Worm (Caenorhabditis elegans) whole organism, midembryonic: Measurements from ENCODE around the gene mcm-3.

ENCODE experiments used
- T22C8.4 ChIP-seq: fragments of 200-800 bp; sonication (Bioruptor generic); IDR thresholded peaks from 2 replicates; pipeline ENCODE4 v1.3.6; 2022; ENCODE audit warnings: missing genetic modification characterization, missing compliant biosample characterization
- cog-1 ChIP-seq: sonication (generic microtip); optimal IDR thresholded peaks from 2 replicates; lab custom pipeline; 2016; ENCODE audit warnings: missing genetic modification characterization, missing compliant biosample characterization
- flt-1 ChIP-seq: fragments of 200-800 bp; sonication (Bioruptor generic); IDR thresholded peaks from 2 replicates; pipeline ENCODE4 v1.3.6; 2022; ENCODE audit warnings: missing genetic modification characterization, missing compliant biosample characterization
- klf-2 ChIP-seq: fragments of 200-800 bp; sonication (Bioruptor generic); conservative IDR thresholded peaks from 2 replicates; pipeline ENCODE4 v1.3.6; 2022; ENCODE audit warnings: missing genetic modification reagents, missing genetic modification characterization, missing compliant biosample characterization
- med-1 ChIP-seq: sonication (generic microtip); optimal IDR thresholded peaks from 2 replicates; lab custom pipeline; 2017; ENCODE audit warnings: missing genetic modification characterization, mild to moderate bottlenecking, missing compliant biosample characterization, antibody characterized with exemption, missing genetic modification reagents; ENCODE audit not compliant: insufficient read depth
- ref-1 ChIP-seq: fragments of 200-800 bp; sonication (Bioruptor generic); conservative IDR thresholded peaks from 2 replicates; pipeline ENCODE4 v1.3.6; 2022; ENCODE audit warnings: missing genetic modification reagents, missing genetic modification characterization, missing compliant biosample characterization
- tab-1 ChIP-seq: fragments of 200-800 bp; sonication (Bioruptor generic); IDR thresholded peaks from 2 replicates; pipeline ENCODE4 v1.3.6; 2022; ENCODE audit warnings: missing genetic modification characterization, missing compliant biosample characterization
- ztf-23 ChIP-seq: fragments of 200-800 bp; sonication (Bioruptor generic); IDR thresholded peaks from 2 replicates; pipeline ENCODE4 v1.3.6; 2022; ENCODE audit warnings: missing genetic modification reagents, missing genetic modification characterization, missing compliant biosample characterization

ce11 chrV:15057724-15058123, 1.7 kb downstream of the mcm-3 start:
- no peak for TF ChIP-seq flt-1 (GFP tag; lab: Robert Waterston, UW)
- no peak for TF ChIP-seq tab-1
- no peak for TF ChIP-seq T22C8.4
- no peak for TF ChIP-seq med-1 (GFP tag; lab: Kevin White, UChicago)
- no peak for TF ChIP-seq ztf-23
- TF ChIP-seq klf-2 = no peak
- no peak for TF ChIP-seq cog-1 (tag; lab: Kevin White, UChicago)
- TF ChIP-seq ref-1 (GFP tag; lab: Robert Waterston, UW) = no peak
